Worm (Caenorhabditis elegans) whole organism, mixed stage, embryonic: ENCODE results near the gene fubl-2.

ENCODE experiments used
- lsy-2 ChIP-seq: fragments of 150-350 bp; optimal IDR thresholded peaks from 2 replicates; lab custom pipeline; 2014; ENCODE audit warnings: missing biosample characterization, missing genetic modification characterization
- nhr-28 ChIP-seq: fragments of 150-350 bp; optimal IDR thresholded peaks from 2 replicates; lab custom pipeline; 2014; ENCODE audit warnings: missing biosample characterization, missing genetic modification characterization
- ztf-11 ChIP-seq: fragments of 150-350 bp; optimal IDR thresholded peaks from 2 replicates; lab custom pipeline; 2014; ENCODE audit warnings: missing biosample characterization, missing genetic modification characterization

DNA sequence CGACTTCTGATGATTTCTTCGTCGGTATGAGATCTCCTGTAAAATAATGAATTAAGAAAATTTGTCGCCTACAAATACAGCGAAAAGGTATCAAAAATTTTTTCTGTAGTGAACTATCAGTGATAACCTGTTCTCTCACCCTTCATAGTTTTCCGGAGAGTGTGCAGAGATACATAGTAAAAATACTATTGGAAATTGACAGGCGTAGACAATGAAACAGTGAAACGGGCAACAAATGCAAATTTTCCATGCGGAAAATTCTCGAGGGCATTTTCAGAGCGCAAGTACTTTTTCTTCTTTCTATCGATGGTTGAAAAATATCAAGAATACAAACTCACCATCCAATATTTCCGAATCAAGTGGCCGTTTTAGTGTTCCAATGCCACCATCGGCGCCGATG, 361 bp downstream of the fubl-2 start:
- TF ChIP-seq lsy-2 (tag; lab: Kevin White, UChicago), result no peak
- no peak for TF ChIP-seq nhr-28 (tag; lab: Kevin White, UChicago)
- no peak for TF ChIP-seq ztf-11 (tag; lab: Kevin White, UChicago)
